Worm (Caenorhabditis elegans) whole organism, midembryonic: ENCODE data around the gene sbp-1.

Source experiments
- T22C8.4 ChIP-seq: fragments of 200-800 bp; sonication (Bioruptor generic); IDR thresholded peaks from 2 replicates; pipeline ENCODE4 v1.3.6; 2022; ENCODE audit warnings: missing genetic modification characterization, missing compliant biosample characterization
- flt-1 ChIP-seq: fragments of 200-800 bp; sonication (Bioruptor generic); IDR thresholded peaks from 2 replicates; pipeline ENCODE4 v1.3.6; 2022; ENCODE audit warnings: missing genetic modification characterization, missing compliant biosample characterization
- klf-2 ChIP-seq: fragments of 200-800 bp; sonication (Bioruptor generic); conservative IDR thresholded peaks from 2 replicates; pipeline ENCODE4 v1.3.6; 2022; ENCODE audit warnings: missing genetic modification reagents, missing genetic modification characterization, missing compliant biosample characterization
- med-1 ChIP-seq: sonication (generic microtip); optimal IDR thresholded peaks from 2 replicates; lab custom pipeline; 2017; ENCODE audit warnings: missing genetic modification characterization, mild to moderate bottlenecking, missing compliant biosample characterization, antibody characterized with exemption, missing genetic modification reagents; ENCODE audit not compliant: insufficient read depth
- ztf-23 ChIP-seq: fragments of 200-800 bp; sonication (Bioruptor generic); IDR thresholded peaks from 2 replicates; pipeline ENCODE4 v1.3.6; 2022; ENCODE audit warnings: missing genetic modification reagents, missing genetic modification characterization, missing compliant biosample characterization

- TF ChIP-seq klf-2 (GFP tag; lab: Robert Waterston, UW) (no peak), T22C8.4 (no peak), flt-1 (no peak), med-1 (GFP tag; lab: Kevin White, UChicago) (no peak), ztf-23 (no peak)
Observed at ce11 chrIII:11393162-11393561, 49.2 kb downstream of the sbp-1 start, which contains the start of gene nlp-21.
